ENCODE assay signal across 4 worm cellular contexts in the genomic region with DNA sequence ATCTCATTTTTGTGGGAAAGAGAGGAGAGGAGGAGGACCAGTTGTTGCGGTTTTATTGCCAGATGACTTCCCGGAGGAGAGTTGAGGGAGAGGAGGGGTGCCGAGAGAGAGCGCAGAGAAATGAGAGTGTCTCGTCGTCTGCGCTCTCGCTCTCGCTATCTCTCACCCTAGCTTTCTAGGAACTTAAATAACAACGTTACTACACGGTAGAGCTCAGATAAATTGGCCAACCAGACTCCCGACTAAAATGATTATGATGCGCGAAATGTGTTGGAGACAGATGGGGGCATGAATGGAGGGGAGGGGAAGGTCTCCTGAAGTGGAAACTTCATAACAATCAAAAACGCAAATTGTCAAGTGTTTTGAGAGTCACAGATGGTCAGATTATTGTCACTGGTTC.
A peak's percentile ranks its signal among the peaks of the same experiment; 100 is the strongest.
TF ChIP-seq lines count a peak whose summit lies in the region.

No protein-coding gene starts in this region.

TF ChIP-seq in whole organism, L3 larva, 47 proteins besides CTCF, POLR2A, EP300 and RAD21:
- TF ChIP-seq lin-39 (tag; optimal IDR thresholded peaks at IDR 0.05; lab: Kevin White, UChicago): peak; percentile 22
- no peak for TF ChIP-seq ztf-11 (tag; optimal IDR thresholded peaks at IDR 0.05; lab: Kevin White, UChicago)

TF ChIP-seq in whole organism, L4 larva, 104 proteins besides CTCF, POLR2A, EP300 and RAD21:
- TF ChIP-seq unc-62 (GFP tag; optimal IDR thresholded peaks at IDR 0.05 in 1 of 2; lab: Kevin White, UChicago) (peak in 1 of 2 experiments; percentile 54), unc-62 (tag; optimal IDR thresholded peaks at IDR 0.05; lab: Kevin White, UChicago) (no peak), set-16 (GFP tag; IDR thresholded peaks at IDR 0.05; lab: Robert Waterston, UW) (peak; percentile 37; the same call in 1 of the 2 replicates), aha-1 (tag; lab: Kevin White, UChicago) (peak; percentile 71), nhr-6 (tag; optimal IDR thresholded peaks at IDR 0.05; lab: Kevin White, UChicago) (no peak)
TF ChIP-seq in whole organism, L4 larva: peak in this region for 3.

TF ChIP-seq in whole organism, late embryonic, 69 proteins besides CTCF, POLR2A, EP300 and RAD21:
- TF ChIP-seq tbx-7 (tag; optimal IDR thresholded peaks at IDR 0.05; lab: Kevin White, UChicago) (no peak), K02D7.2 (tag; optimal IDR thresholded peaks at IDR 0.05; lab: Kevin White, UChicago) (no peak), hlh-15 (tag; optimal IDR thresholded peaks at IDR 0.05; lab: Kevin White, UChicago) (no peak), ama-1 (optimal IDR thresholded peaks at IDR 0.05; lab: Kevin White, UChicago) (no peak), odd-2 (tag; optimal IDR thresholded peaks at IDR 0.05; lab: Kevin White, UChicago) (no peak), rnt-1 (tag; optimal IDR thresholded peaks at IDR 0.05; lab: Kevin White, UChicago) (peak; percentile 9), lim-6 (tag; optimal IDR thresholded peaks at IDR 0.05; lab: Kevin White, UChicago) (no peak), ceh-18 (tag; optimal IDR thresholded peaks at IDR 0.05; lab: Kevin White, UChicago) (no peak), hlh-30 (tag; optimal IDR thresholded peaks at IDR 0.05; lab: Kevin White, UChicago; ENCODE audit: insufficient read depth) (no peak), elt-4 (tag; optimal IDR thresholded peaks at IDR 0.05; lab: Kevin White, UChicago) (no peak), nfya-1 (tag; optimal IDR thresholded peaks at IDR 0.05; lab: Kevin White, UChicago) (no peak), pha-2 (tag; optimal IDR thresholded peaks at IDR 0.05; lab: Kevin White, UChicago) (no peak), pha-4 (tag; optimal IDR thresholded peaks at IDR 0.05; lab: Kevin White, UChicago) (no peak), unc-55 (GFP tag; optimal IDR thresholded peaks at IDR 0.05; lab: Kevin White, UChicago) (peak; percentile 38), ref-2 (tag; optimal IDR thresholded peaks at IDR 0.05; lab: Kevin White, UChicago) (peak; percentile 28), C08G9.2 (tag; optimal IDR thresholded peaks at IDR 0.05; lab: Kevin White, UChicago) (no peak), ceh-48 (tag; optimal IDR thresholded peaks at IDR 0.05; lab: Kevin White, UChicago) (no peak), hlh-8 (tag; optimal IDR thresholded peaks at IDR 0.05; lab: Kevin White, UChicago) (no peak), unc-3 (GFP tag; conservative IDR thresholded peaks at IDR 0.05; lab: Robert Waterston, UW) (no peak), unc-3 (tag; optimal IDR thresholded peaks at IDR 0.05; lab: Kevin White, UChicago) (no peak), hlh-13 (GFP tag; optimal IDR thresholded peaks at IDR 0.05; lab: Kevin White, UChicago) (no peak), tbx-2 (tag; optimal IDR thresholded peaks at IDR 0.05; lab: Kevin White, UChicago) (no peak), elt-2 (tag; optimal IDR thresholded peaks at IDR 0.05; lab: Kevin White, UChicago) (no peak), pat-9 (tag; optimal IDR thresholded peaks at IDR 0.05; lab: Kevin White, UChicago) (no peak), syd-9 (tag; optimal IDR thresholded peaks at IDR 0.05; lab: Kevin White, UChicago) (no peak), unc-42 (tag; optimal IDR thresholded peaks at IDR 0.05; lab: Kevin White, UChicago) (peak; percentile 82), sdc-2 (tag; optimal IDR thresholded peaks at IDR 0.05; lab: Kevin White, UChicago) (no peak), ceh-6 (GFP tag; optimal IDR thresholded peaks at IDR 0.05; lab: Kevin White, UChicago) (no peak), ceh-19 (GFP tag; optimal IDR thresholded peaks at IDR 0.05; lab: Kevin White, UChicago) (no peak), nhr-11 (tag; optimal IDR thresholded peaks at IDR 0.05; lab: Kevin White, UChicago) (no peak), lin-11 (tag; optimal IDR thresholded peaks at IDR 0.05; lab: Kevin White, UChicago) (no peak)

TF ChIP-seq in whole organism, mixed stage, embryonic, 35 proteins besides CTCF, POLR2A, EP300 and RAD21:
- TF ChIP-seq unc-62 (GFP tag; optimal IDR thresholded peaks at IDR 0.05; lab: Kevin White, UChicago): no peak
- TF ChIP-seq ces-1 (GFP tag; optimal IDR thresholded peaks at IDR 0.05; lab: Kevin White, UChicago): peak; percentile 93
- TF ChIP-seq lin-13 (tag; optimal IDR thresholded peaks at IDR 0.05; lab: Kevin White, UChicago): peak; percentile 32
- TF ChIP-seq nhr-76 (tag; optimal IDR thresholded peaks at IDR 0.05; lab: Kevin White, UChicago): no peak
- peak; percentile 76 for TF ChIP-seq hlh-1 (tag; optimal IDR thresholded peaks at IDR 0.05; lab: Kevin White, UChicago)
- TF ChIP-seq ztf-11 (tag; optimal IDR thresholded peaks at IDR 0.05; lab: Kevin White, UChicago): no peak
- TF ChIP-seq cnd-1 (tag; optimal IDR thresholded peaks at IDR 0.05; lab: Kevin White, UChicago): peak; percentile 44
- no peak for TF ChIP-seq ham-2 (GFP tag; optimal IDR thresholded peaks at IDR 0.05; lab: Kevin White, UChicago)
- TF ChIP-seq ceh-43 (GFP tag; optimal IDR thresholded peaks at IDR 0.05; lab: Kevin White, UChicago): no peak
- no peak for TF ChIP-seq unc-120 (tag; optimal IDR thresholded peaks at IDR 0.05; lab: Kevin White, UChicago; ENCODE audit: poor library complexity, severe bottlenecking)
